Worm (Caenorhabditis elegans) whole organism, young adult: ENCODE data around the gene Y37H2A.7.

Source experiments
- D2030.7 ChIP-seq: fragments of 200-800 bp; sonication (Bioruptor generic); IDR thresholded peaks from 2 replicates; pipeline ENCODE4 v1.3.6; 2022; ENCODE audit warnings: missing genetic modification reagents, missing genetic modification characterization, missing compliant biosample characterization
- F10E7.11 ChIP-seq: sonication (generic microtip); optimal IDR thresholded peaks from 2 replicates; lab custom pipeline; 2017; ENCODE audit warnings: mild to moderate bottlenecking, missing genetic modification characterization, moderate library complexity, missing compliant biosample characterization
- F33H1.4 ChIP-seq: fragments of 200-800 bp; sonication (Bioruptor generic); IDR thresholded peaks from 2 replicates; pipeline ENCODE4 v1.3.6; 2022; ENCODE audit warnings: missing genetic modification reagents, missing genetic modification characterization, missing compliant biosample characterization
- F39B2.1 ChIP-seq: fragments of 200-800 bp; sonication (Bioruptor generic); IDR thresholded peaks from 2 replicates; pipeline ENCODE4 v1.3.6; 2022; ENCODE audit warnings: missing genetic modification reagents, missing genetic modification characterization, missing compliant biosample characterization
- F55B11.4 ChIP-seq: sonication (generic microtip); optimal IDR thresholded peaks from 2 replicates; lab custom pipeline; 2016; ENCODE audit warnings: missing compliant biosample characterization, missing genetic modification characterization, borderline replicate concordance; ENCODE audit not compliant: insufficient read depth
- F57C9.4 ChIP-seq: sonication (generic microtip); optimal IDR thresholded peaks from 2 replicates; lab custom pipeline; 2017; ENCODE audit warnings: mild to moderate bottlenecking, missing genetic modification characterization, missing compliant biosample characterization
- Y79H2A.3 ChIP-seq: fragments of 200-800 bp; sonication (Bioruptor generic); conservative IDR thresholded peaks from 2 replicates; pipeline ENCODE4 v1.3.6; 2022; ENCODE audit warnings: missing genetic modification reagents, missing genetic modification characterization, missing compliant biosample characterization
- ZK185.1 ChIP-seq: sonication (generic microtip); optimal IDR thresholded peaks from 2 replicates; lab custom pipeline; 2016; ENCODE audit warnings: mild to moderate bottlenecking, missing genetic modification characterization, missing compliant biosample characterization; ENCODE audit not compliant: poor library complexity, severe bottlenecking
- aptf-3 ChIP-seq: fragments of 200-800 bp; sonication (Bioruptor generic); IDR thresholded peaks from 2 replicates; pipeline ENCODE4 v1.3.6; 2022; ENCODE audit warnings: missing genetic modification characterization, missing compliant biosample characterization
- attf-3 ChIP-seq: fragments of 200-800 bp; sonication (Bioruptor generic); conservative IDR thresholded peaks from 2 replicates; pipeline ENCODE4 v1.3.6; 2022; ENCODE audit warnings: missing genetic modification reagents, missing genetic modification characterization, missing compliant biosample characterization
- attf-5 ChIP-seq: fragments of 200-800 bp; sonication (Bioruptor generic); optimal IDR thresholded peaks from 2 replicates; lab custom pipeline; 2018; ENCODE audit warnings: mild to moderate bottlenecking, missing genetic modification characterization, missing compliant biosample characterization
- attf-6 ChIP-seq: fragments of 200-800 bp; sonication (Bioruptor generic); IDR thresholded peaks from 2 replicates; pipeline ENCODE4 v1.3.6; 2022; ENCODE audit warnings: missing genetic modification reagents, missing genetic modification characterization, missing compliant biosample characterization
- cebp-2 ChIP-seq: fragments of 200-800 bp; sonication (Bioruptor generic); IDR thresholded peaks from 2 replicates; pipeline ENCODE4 v1.3.6; 2022; ENCODE audit warnings: missing genetic modification characterization, missing compliant biosample characterization
- ceh-100 ChIP-seq: fragments of 200-800 bp; sonication (Bioruptor generic); IDR thresholded peaks from 2 replicates; pipeline ENCODE4 v1.3.6; 2022; ENCODE audit warnings: missing genetic modification reagents, missing genetic modification characterization, missing compliant biosample characterization
- dox-1 ChIP-seq: fragments of 200-800 bp; sonication (Bioruptor generic); IDR thresholded peaks from 2 replicates; pipeline ENCODE4 v1.3.6; 2022; ENCODE audit warnings: missing genetic modification reagents, missing genetic modification characterization, missing compliant biosample characterization
- dpff-1 ChIP-seq: sonication (generic microtip); optimal IDR thresholded peaks from 2 replicates; lab custom pipeline; 2017; ENCODE audit warnings: mild to moderate bottlenecking, missing genetic modification characterization, missing compliant biosample characterization
- egl-18 ChIP-seq: fragments of 200-800 bp; sonication (Bioruptor generic); IDR thresholded peaks from 2 replicates; pipeline ENCODE4 v1.3.6; 2022; ENCODE audit warnings: missing genetic modification reagents, missing genetic modification characterization, missing compliant biosample characterization
- egl-44 ChIP-seq: fragments of 200-800 bp; sonication (Bioruptor generic); IDR thresholded peaks from 2 replicates; pipeline ENCODE4 v1.3.6; 2022; ENCODE audit warnings: missing genetic modification reagents, missing genetic modification characterization, missing compliant biosample characterization
- gei-17 ChIP-seq: fragments of 200-800 bp; sonication (Bioruptor generic); optimal IDR thresholded peaks from 2 replicates; lab custom pipeline; 2018; ENCODE audit warnings: mild to moderate bottlenecking, missing genetic modification characterization, missing compliant biosample characterization
- hlh-12 ChIP-seq: sonication (generic microtip); optimal IDR thresholded peaks from 2 replicates; lab custom pipeline; 2016; ENCODE audit warnings: missing genetic modification characterization, missing compliant biosample characterization
- hlh-26 ChIP-seq: fragments of 200-800 bp; sonication (Bioruptor generic); conservative IDR thresholded peaks from 2 replicates; pipeline ENCODE4 v1.3.6; 2022; ENCODE audit warnings: missing genetic modification reagents, missing genetic modification characterization, missing compliant biosample characterization
- let-607 ChIP-seq, 2 experiments: fragments of 200-800 bp in 1 of 2; sonication (Bioruptor generic) in 1 of 2; sonication (generic microtip) in 1 of 2; optimal IDR thresholded peaks; 2 replicates each; lab custom pipeline; 2016 to 2018; ENCODE audit warnings: mild to moderate bottlenecking in 2 of 2, missing compliant biosample characterization in 2 of 2, missing genetic modification characterization in 2 of 2, moderate library complexity in 2 of 2, missing genotype in 1 of 2
- lin-26 ChIP-seq: fragments of 200-800 bp; sonication (Bioruptor generic); IDR thresholded peaks from 2 replicates; pipeline ENCODE4 v1.3.6; 2022; ENCODE audit warnings: missing genetic modification reagents, missing genetic modification characterization, missing compliant biosample characterization
- lir-1 ChIP-seq: fragments of 200-800 bp; sonication (Bioruptor generic); conservative IDR thresholded peaks from 2 replicates; pipeline ENCODE4 v1.3.6; 2022; ENCODE audit warnings: missing genetic modification reagents, missing genetic modification characterization, missing compliant biosample characterization
- madf-3 ChIP-seq: fragments of 200-800 bp; sonication (Bioruptor generic); IDR thresholded peaks from 2 replicates; pipeline ENCODE4 v1.3.6; 2022; ENCODE audit warnings: missing genetic modification reagents, missing genetic modification characterization, missing compliant biosample characterization
- madf-6 ChIP-seq: fragments of 200-800 bp; sonication (Bioruptor generic); IDR thresholded peaks from 2 replicates; pipeline ENCODE4 v1.3.6; 2022; ENCODE audit warnings: missing genetic modification reagents, missing genetic modification characterization, missing compliant biosample characterization
- mxl-1 ChIP-seq: sonication (generic microtip); optimal IDR thresholded peaks from 2 replicates; lab custom pipeline; 2016; ENCODE audit warnings: missing genetic modification characterization, missing compliant biosample characterization
- nfya-1 ChIP-seq: sonication (generic microtip); optimal IDR thresholded peaks from 2 replicates; lab custom pipeline; 2017; ENCODE audit warnings: antibody characterized with exemption, missing compliant biosample characterization, missing genetic modification characterization, borderline replicate concordance; ENCODE audit not compliant: insufficient read depth
- nhr-120 ChIP-seq: fragments of 200-800 bp; sonication (Bioruptor generic); IDR thresholded peaks from 2 replicates; pipeline ENCODE4 v1.3.6; 2022; ENCODE audit warnings: missing genetic modification characterization, missing compliant biosample characterization
- rpc-1 ChIP-seq, 2 experiments: fragments of 150-350 bp in 1 of 2; sonication (generic microtip) in 1 of 2; optimal IDR thresholded peaks; 2 replicates each; lab custom pipeline; 2014 to 2018; ENCODE audit warnings: missing biosample characterization in 1 of 2, missing genetic modification characterization in 1 of 2, missing genetic modification reagents in 1 of 2, missing genotype in 1 of 2
- sdz-38 ChIP-seq: sonication (generic microtip); optimal IDR thresholded peaks from 2 replicates; lab custom pipeline; 2016; ENCODE audit warnings: missing genotype, missing genetic modification characterization, missing compliant biosample characterization
- snpc-1.3 ChIP-seq: sonication (generic microtip); optimal IDR thresholded peaks from 2 replicates; lab custom pipeline; 2017; ENCODE audit warnings: missing genetic modification characterization, mild to moderate bottlenecking, missing compliant biosample characterization, antibody characterized with exemption, moderate library complexity, missing genotype, missing genetic modification reagents; ENCODE audit not compliant: insufficient read depth
- tlf-1 ChIP-seq: fragments of 200-800 bp; sonication (Bioruptor generic); optimal IDR thresholded peaks from 2 replicates; lab custom pipeline; 2018; ENCODE audit warnings: mild to moderate bottlenecking, missing genetic modification characterization, missing compliant biosample characterization
- xnd-1 ChIP-seq: sonication (generic microtip); optimal IDR thresholded peaks from 2 replicates; lab custom pipeline; 2016; ENCODE audit warnings: missing genotype, missing genetic modification reagents, missing genetic modification characterization, missing compliant biosample characterization
- zfh-2 ChIP-seq: fragments of 200-800 bp; sonication (Bioruptor generic); conservative IDR thresholded peaks from 2 replicates; pipeline ENCODE4 v1.3.6; 2022; ENCODE audit warnings: missing genetic modification reagents, missing genetic modification characterization, missing compliant biosample characterization

Y37H2A.7 gene

DNA sequence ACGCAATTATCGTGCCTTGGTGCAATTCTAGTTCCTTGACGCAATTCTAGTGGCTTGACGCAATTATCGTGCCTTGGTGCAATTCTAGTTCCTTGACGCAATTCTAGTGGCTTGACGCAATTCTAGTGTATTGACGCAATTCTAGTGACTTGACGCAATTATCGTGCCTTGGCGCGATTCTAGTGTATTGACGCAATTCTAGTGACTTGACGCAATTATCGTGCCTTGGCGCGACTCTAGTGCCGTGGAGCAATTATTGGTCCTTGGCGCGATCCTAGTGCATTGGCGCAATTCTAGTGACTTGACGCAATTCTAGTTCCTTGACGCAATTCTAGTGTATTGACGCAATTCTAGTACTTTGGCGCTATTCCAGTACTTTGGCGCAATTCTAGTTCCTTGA lies 40.7 kb upstream of the Y37H2A.7 start:
- TF ChIP-seq dox-1 (GFP tag; lab: Robert Waterston, UW) (0 out of 2 replicates have a peak, but pooled peaks have one; percentile 27), nhr-120 (GFP tag; lab: Robert Waterston, UW) (0 out of 2 replicates have a peak, but pooled peaks have one; percentile 69), aptf-3 (peak; percentile 64; the same call in 1 of the 2 replicates), egl-44 (GFP tag; lab: Robert Waterston, UW) (0 out of 2 replicates have a peak, but pooled peaks have one; percentile 33), lin-26 (GFP tag; lab: Robert Waterston, UW) (0 out of 2 replicates have a peak, but pooled peaks have one; percentile 46)

- TF ChIP-seq hlh-26 (GFP tag; lab: Robert Waterston, UW) (no peak), hlh-12 (tag; lab: Kevin White, UChicago) (no peak), cebp-2 (GFP tag; lab: Robert Waterston, UW) (no peak), Y79H2A.3 (GFP tag; lab: Robert Waterston, UW) (no peak), tlf-1 (GFP tag; lab: Kevin White, UChicago) (no peak), madf-3 (GFP tag; lab: Robert Waterston, UW) (no peak), zfh-2 (GFP tag; lab: Robert Waterston, UW) (no peak), F33H1.4 (GFP tag; lab: Robert Waterston, UW) (no peak), F57C9.4 (tag; lab: Kevin White, UChicago) (no peak), attf-3 (GFP tag; lab: Robert Waterston, UW) (no peak), D2030.7 (GFP tag; lab: Robert Waterston, UW) (no peak), nfya-1 (tag; lab: Kevin White, UChicago) (no peak), attf-6 (GFP tag; lab: Robert Waterston, UW) (no peak)
Measured at ce11 chrV:18171568-18171967, 37.3 kb upstream of the Y37H2A.7 start, which contains the start of gene C14A6.8. TSS of gene C14A6.8 (minus strand) at chrV:18171668.

DNA sequence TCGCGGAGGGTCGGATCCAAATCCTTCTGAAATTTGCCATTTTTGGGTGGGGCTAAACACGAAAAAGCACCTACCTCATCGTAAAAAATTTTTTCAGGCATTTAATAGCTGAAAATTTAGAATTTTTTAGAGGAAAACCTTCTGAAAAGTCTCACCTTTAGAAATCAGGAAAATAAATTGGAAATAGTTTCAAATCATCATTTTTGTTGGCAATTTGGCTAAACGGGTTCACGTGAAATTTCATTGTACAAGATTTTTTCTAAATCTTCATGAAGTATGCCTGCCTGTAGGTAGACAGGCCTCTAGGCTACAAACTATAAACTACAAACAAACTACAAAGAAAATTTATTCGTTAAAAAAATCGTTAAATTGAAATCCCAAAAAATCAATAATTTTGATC lies 34.0 kb upstream of the Y37H2A.7 start, which contains the start of gene C14A6.7:
TSS of gene C14A6.7 (minus strand) at position 101 of the 400 bp plus-strand sequence.
- no peak for TF ChIP-seq gei-17
- no peak for TF ChIP-seq attf-5 (GFP tag; lab: Kevin White, UChicago)
- TF ChIP-seq Y79H2A.3 (GFP tag; lab: Robert Waterston, UW) = no peak
- TF ChIP-seq egl-44 (GFP tag; lab: Robert Waterston, UW) = no peak

DNA sequence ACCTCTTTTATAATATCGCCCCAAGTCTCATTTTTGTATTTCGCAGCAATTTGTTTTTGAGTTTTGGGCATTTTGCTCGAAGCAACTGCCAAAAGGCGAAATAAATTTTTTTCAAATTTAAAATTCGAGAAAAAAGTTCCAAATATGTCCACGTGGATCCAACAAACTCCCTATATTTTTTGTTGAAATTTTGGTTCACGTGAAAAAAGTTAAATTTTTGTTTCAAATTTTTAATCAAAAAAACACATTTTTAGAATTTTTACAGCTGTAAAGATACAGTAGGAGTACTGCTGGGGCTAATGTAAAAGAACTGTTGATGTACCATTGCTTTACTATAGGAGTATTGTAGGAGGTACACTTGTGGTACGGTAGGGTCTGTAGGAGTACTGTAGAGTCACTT lies 32.9 kb upstream of the Y37H2A.7 start, which contains the start of gene C14A6.6:
TSS of gene C14A6.6 (minus strand) at position 101 of the 400 bp plus-strand sequence.
- no peak for TF ChIP-seq F10E7.11
- TF ChIP-seq ceh-100 = no peak
- TF ChIP-seq ZK185.1 (tag; lab: Kevin White, UChicago) = no peak
- TF ChIP-seq snpc-1.3 (tag; lab: Kevin White, UChicago) = no peak
- no peak for TF ChIP-seq F33H1.4 (GFP tag; lab: Robert Waterston, UW)
- TF ChIP-seq madf-6 (GFP tag; lab: Robert Waterston, UW) = no peak
- no peak for TF ChIP-seq rpc-1 (optimal IDR thresholded peaks at IDR 0.05; lab: Kevin White, UChicago)
- TF ChIP-seq rpc-1 (tag; optimal IDR thresholded peaks at IDR 0.05; lab: Kevin White, UChicago) = no peak
- TF ChIP-seq egl-18 (GFP tag; lab: Robert Waterston, UW) = no peak
- TF ChIP-seq mxl-1 (tag; lab: Kevin White, UChicago) = no peak
- TF ChIP-seq cebp-2 (GFP tag; lab: Robert Waterston, UW) = no peak
- no peak for TF ChIP-seq lir-1 (GFP tag; lab: Robert Waterston, UW)
- no peak for TF ChIP-seq dpff-1 (tag; lab: Kevin White, UChicago)
- no peak for TF ChIP-seq F39B2.1 (GFP tag; lab: Robert Waterston, UW)
- TF ChIP-seq zfh-2 (GFP tag; lab: Robert Waterston, UW) = no peak
- no peak for TF ChIP-seq xnd-1 (tag; lab: Kevin White, UChicago)
- no peak for TF ChIP-seq F55B11.4 (tag; lab: Kevin White, UChicago)
- no peak for TF ChIP-seq sdz-38 (tag; lab: Kevin White, UChicago)
- TF ChIP-seq let-607 (tag; optimal IDR thresholded peaks at IDR 0.05; lab: Kevin White, UChicago) = no peak
